Comparison of ENCODE assay signal across 1 worm cellular context in the genomic region with DNA sequence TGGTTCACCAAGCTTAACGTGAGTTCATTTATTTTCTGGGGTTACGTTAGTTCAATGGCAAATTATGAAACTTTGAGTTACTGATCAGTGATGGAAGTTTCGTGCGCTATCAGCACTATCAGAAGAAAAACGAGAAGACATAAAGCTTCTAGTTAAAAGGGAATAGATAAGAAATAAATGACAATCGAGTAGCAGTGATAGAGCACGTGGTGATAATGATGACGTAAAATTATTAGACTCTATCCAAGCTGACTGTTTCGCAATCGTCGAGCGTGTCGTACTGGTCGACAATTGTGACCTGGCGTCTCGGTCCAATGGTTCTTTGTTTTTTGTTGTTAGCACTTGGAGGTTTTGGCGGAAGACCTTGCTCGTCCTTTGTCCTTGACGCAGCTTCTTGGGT.
TF ChIP-seq lines count a peak whose summit lies in the region.

No protein-coding gene starts in this region.

TF ChIP-seq in whole organism, L1 larva, 84 proteins besides CTCF, POLR2A, EP300 and RAD21 (continued from another document):
- no peak for TF ChIP-seq nhr-90 (tag; optimal IDR thresholded peaks at IDR 0.05; lab: Kevin White, UChicago; ENCODE audit: poor library complexity)
- peak; percentile 93 for TF ChIP-seq elt-2 (tag; optimal IDR thresholded peaks at IDR 0.05; lab: Kevin White, UChicago)
- peak; percentile 61 for TF ChIP-seq pqm-1 (tag; optimal IDR thresholded peaks at IDR 0.05; lab: Kevin White, UChicago)
- TF ChIP-seq ceh-90 (tag; optimal IDR thresholded peaks at IDR 0.05; lab: Kevin White, UChicago), result no peak
- TF ChIP-seq nhr-71 (tag; optimal IDR thresholded peaks at IDR 0.05; lab: Kevin White, UChicago), result no peak
- no peak for TF ChIP-seq fkh-10 (GFP tag; optimal IDR thresholded peaks at IDR 0.05; lab: Kevin White, UChicago)
- no peak for TF ChIP-seq nhr-77 (tag; optimal IDR thresholded peaks at IDR 0.05; lab: Kevin White, UChicago)
- TF ChIP-seq sox-4 (tag; optimal IDR thresholded peaks at IDR 0.05; lab: Kevin White, UChicago), result no peak
- no peak for TF ChIP-seq tbx-2 (tag; optimal IDR thresholded peaks at IDR 0.05; lab: Kevin White, UChicago)
- TF ChIP-seq ces-1 (GFP tag; optimal IDR thresholded peaks at IDR 0.05; lab: Kevin White, UChicago), result no peak
- TF ChIP-seq lin-35 (GFP tag; optimal IDR thresholded peaks at IDR 0.05; lab: Kevin White, UChicago), result peak in 1 of 2 experiments; percentile 44
- no peak for TF ChIP-seq hlh-4 (tag; optimal IDR thresholded peaks at IDR 0.05; lab: Kevin White, UChicago)
- no peak for TF ChIP-seq unc-98 (GFP tag; IDR thresholded peaks at IDR 0.05; lab: Robert Waterston, UW)
- TF ChIP-seq zip-4 (GFP tag; optimal IDR thresholded peaks at IDR 0.05; lab: Kevin White, UChicago), result no peak
- TF ChIP-seq mdl-1 (tag; optimal IDR thresholded peaks at IDR 0.05; lab: Kevin White, UChicago), result peak in 1 of 2 experiments; percentile 44
- no peak for TF ChIP-seq alr-1 (tag; optimal IDR thresholded peaks at IDR 0.05; lab: Kevin White, UChicago; ENCODE audit: borderline replicate concordance)
- no peak for TF ChIP-seq isw-1 (GFP tag; IDR thresholded peaks at IDR 0.05; lab: Robert Waterston, UW)
- TF ChIP-seq nhr-85 (tag; lab: Kevin White, UChicago), result no peak
- TF ChIP-seq irx-1 (tag; optimal IDR thresholded peaks at IDR 0.05; lab: Kevin White, UChicago), result no peak
- no peak for TF ChIP-seq zag-1 (tag; optimal IDR thresholded peaks at IDR 0.05; lab: Kevin White, UChicago)
- TF ChIP-seq skn-1 (tag; optimal IDR thresholded peaks at IDR 0.05; lab: Kevin White, UChicago), result no peak
- no peak for TF ChIP-seq lin-15B (tag; optimal IDR thresholded peaks at IDR 0.05; lab: Kevin White, UChicago)
- no peak for TF ChIP-seq nhr-19 (GFP tag; conservative IDR thresholded peaks at IDR 0.05; lab: Robert Waterston, UW)
TF ChIP-seq in whole organism, L1 larva: peak in this region for 9.
